Worm (Caenorhabditis elegans) whole organism, midembryonic: ENCODE results near the gene ttc-7.
A peak's percentile ranks its signal among the peaks of the same experiment; 100 is the strongest.

Experiments used
- T22C8.4 ChIP-seq: fragments of 200-800 bp; sonication (Bioruptor generic); IDR thresholded peaks from 2 replicates; pipeline ENCODE4 v1.3.6; 2022; ENCODE audit warnings: missing genetic modification characterization, missing compliant biosample characterization
- flt-1 ChIP-seq: fragments of 200-800 bp; sonication (Bioruptor generic); IDR thresholded peaks from 2 replicates; pipeline ENCODE4 v1.3.6; 2022; ENCODE audit warnings: missing genetic modification characterization, missing compliant biosample characterization
- klf-2 ChIP-seq: fragments of 200-800 bp; sonication (Bioruptor generic); conservative IDR thresholded peaks from 2 replicates; pipeline ENCODE4 v1.3.6; 2022; ENCODE audit warnings: missing genetic modification reagents, missing genetic modification characterization, missing compliant biosample characterization
- med-1 ChIP-seq: sonication (generic microtip); optimal IDR thresholded peaks from 2 replicates; lab custom pipeline; 2017; ENCODE audit warnings: missing genetic modification characterization, mild to moderate bottlenecking, missing compliant biosample characterization, antibody characterized with exemption, missing genetic modification reagents; ENCODE audit not compliant: insufficient read depth
- ztf-23 ChIP-seq: fragments of 200-800 bp; sonication (Bioruptor generic); IDR thresholded peaks from 2 replicates; pipeline ENCODE4 v1.3.6; 2022; ENCODE audit warnings: missing genetic modification reagents, missing genetic modification characterization, missing compliant biosample characterization

ce11 chrIII:1923419-1924318, 63.4 kb downstream of the ttc-7 start:
- TF ChIP-seq ztf-23 (GFP tag; lab: Robert Waterston, UW) = 0 out of 2 replicates have a peak, but pooled peaks have one; percentile 7
- no peak for TF ChIP-seq T22C8.4 (GFP tag; lab: Robert Waterston, UW)
- peak; percentile 79 for TF ChIP-seq flt-1
- no peak for TF ChIP-seq klf-2 (GFP tag; lab: Robert Waterston, UW)
- TF ChIP-seq med-1 (GFP tag; lab: Kevin White, UChicago) = no peak
